Worm (Caenorhabditis elegans) whole organism, young adult: ENCODE data around the gene wrm-1.
A peak's percentile ranks its signal among the peaks of the same experiment; 100 is the strongest.

Experiments used
- B0261.1 ChIP-seq: sonication (generic microtip); optimal IDR thresholded peaks from 2 replicates; lab custom pipeline; 2016; ENCODE audit warnings: mild to moderate bottlenecking, missing genetic modification characterization, moderate library complexity, missing compliant biosample characterization
- B0336.3 ChIP-seq: fragments of 200-800 bp; sonication (Bioruptor generic); IDR thresholded peaks from 2 replicates; pipeline ENCODE4 v1.3.6; 2022; ENCODE audit warnings: missing genetic modification characterization, missing compliant biosample characterization
- C06A6.2 ChIP-seq: fragments of 200-800 bp; sonication (Bioruptor generic); conservative IDR thresholded peaks from 2 replicates; pipeline ENCODE4 v1.3.6; 2022; ENCODE audit warnings: missing genetic modification characterization, missing compliant biosample characterization
- F22D6.2 ChIP-seq: sonication (generic microtip); optimal IDR thresholded peaks from 2 replicates; lab custom pipeline; 2016; ENCODE audit warnings: mild to moderate bottlenecking, missing genetic modification characterization, missing compliant biosample characterization
- F23B12.7 ChIP-seq: sonication (generic microtip); optimal IDR thresholded peaks from 2 replicates; lab custom pipeline; 2017; ENCODE audit warnings: missing genetic modification characterization, mild to moderate bottlenecking, missing compliant biosample characterization, antibody characterized with exemption, moderate library complexity; ENCODE audit not compliant: insufficient read depth
- F57A8.1 ChIP-seq: fragments of 200-800 bp; sonication (Bioruptor generic); optimal IDR thresholded peaks from 2 replicates; lab custom pipeline; 2018; ENCODE audit warnings: mild to moderate bottlenecking, missing genetic modification characterization, moderate library complexity, missing compliant biosample characterization
- K11D2.4 ChIP-seq: fragments of 200-800 bp; sonication (Bioruptor generic); IDR thresholded peaks from 2 replicates; pipeline ENCODE4 v1.3.6; 2022; ENCODE audit warnings: missing genetic modification reagents, missing genetic modification characterization, missing compliant biosample characterization
- K12H6.12 ChIP-seq: fragments of 200-800 bp; sonication (Bioruptor generic); optimal IDR thresholded peaks from 2 replicates; lab custom pipeline; 2018; ENCODE audit warnings: mild to moderate bottlenecking, missing genetic modification characterization, missing compliant biosample characterization
- Y53G8AR.9 ChIP-seq: fragments of 200-800 bp; sonication (Bioruptor generic); conservative IDR thresholded peaks from 2 replicates; pipeline ENCODE4 v1.3.6; 2022; ENCODE audit warnings: missing genetic modification reagents, missing genetic modification characterization, missing compliant biosample characterization
- Y79H2A.3 ChIP-seq: fragments of 200-800 bp; sonication (Bioruptor generic); conservative IDR thresholded peaks from 2 replicates; pipeline ENCODE4 v1.3.6; 2022; ENCODE audit warnings: missing genetic modification reagents, missing genetic modification characterization, missing compliant biosample characterization
- ZK185.1 ChIP-seq: sonication (generic microtip); optimal IDR thresholded peaks from 2 replicates; lab custom pipeline; 2016; ENCODE audit warnings: mild to moderate bottlenecking, missing genetic modification characterization, missing compliant biosample characterization; ENCODE audit not compliant: poor library complexity, severe bottlenecking
- akir-1 ChIP-seq: fragments of 200-800 bp; sonication (Bioruptor generic); optimal IDR thresholded peaks from 2 replicates; lab custom pipeline; 2018; ENCODE audit warnings: mild to moderate bottlenecking, missing genetic modification characterization, moderate library complexity, missing compliant biosample characterization
- ama-1 ChIP-seq, 3 experiments: fragments of 150-350 bp in 1 of 3; sonication (generic microtip) in 2 of 3; optimal IDR thresholded peaks; 2 replicates each; lab custom pipeline; 2014 to 2018; ENCODE audit warnings: missing biosample characterization in 2 of 3, missing genetic modification characterization in 2 of 3, missing genetic modification reagents in 2 of 3
- aptf-2 ChIP-seq: fragments of 200-800 bp; sonication (Bioruptor generic); conservative IDR thresholded peaks from 2 replicates; pipeline ENCODE4 v1.3.6; 2022; ENCODE audit warnings: missing genetic modification reagents, missing genetic modification characterization, missing compliant biosample characterization
- aptf-3 ChIP-seq: fragments of 200-800 bp; sonication (Bioruptor generic); IDR thresholded peaks from 2 replicates; pipeline ENCODE4 v1.3.6; 2022; ENCODE audit warnings: missing genetic modification characterization, missing compliant biosample characterization
- atf-7 ChIP-seq: sonication (generic microtip); optimal IDR thresholded peaks from 2 replicates; lab custom pipeline; 2017; ENCODE audit warnings: mild to moderate bottlenecking, missing genetic modification characterization, missing compliant biosample characterization
- athp-1 ChIP-seq: sonication (generic microtip); optimal IDR thresholded peaks from 2 replicates; lab custom pipeline; 2017; ENCODE audit warnings: mild to moderate bottlenecking, missing genetic modification characterization, missing compliant biosample characterization
- attf-3 ChIP-seq: fragments of 200-800 bp; sonication (Bioruptor generic); conservative IDR thresholded peaks from 2 replicates; pipeline ENCODE4 v1.3.6; 2022; ENCODE audit warnings: missing genetic modification reagents, missing genetic modification characterization, missing compliant biosample characterization
- dox-1 ChIP-seq: fragments of 200-800 bp; sonication (Bioruptor generic); IDR thresholded peaks from 2 replicates; pipeline ENCODE4 v1.3.6; 2022; ENCODE audit warnings: missing genetic modification reagents, missing genetic modification characterization, missing compliant biosample characterization
- dpff-1 ChIP-seq: sonication (generic microtip); optimal IDR thresholded peaks from 2 replicates; lab custom pipeline; 2017; ENCODE audit warnings: mild to moderate bottlenecking, missing genetic modification characterization, missing compliant biosample characterization
- dpl-1 ChIP-seq: fragments of 150-350 bp; optimal IDR thresholded peaks from 2 replicates; lab custom pipeline; 2014; ENCODE audit warnings: missing biosample characterization, missing genetic modification reagents, missing genetic modification characterization
- egl-44 ChIP-seq: fragments of 200-800 bp; sonication (Bioruptor generic); IDR thresholded peaks from 2 replicates; pipeline ENCODE4 v1.3.6; 2022; ENCODE audit warnings: missing genetic modification reagents, missing genetic modification characterization, missing compliant biosample characterization
- egrh-3 ChIP-seq: fragments of 200-800 bp; sonication (Bioruptor generic); IDR thresholded peaks from 2 replicates; pipeline ENCODE4 v1.3.6; 2022; ENCODE audit warnings: missing genetic modification reagents, missing genetic modification characterization, missing compliant biosample characterization
- fkh-3 ChIP-seq: sonication (generic microtip); optimal IDR thresholded peaks from 2 replicates; lab custom pipeline; 2016; ENCODE audit warnings: mild to moderate bottlenecking, missing genetic modification characterization, missing compliant biosample characterization
- hlh-12 ChIP-seq: sonication (generic microtip); optimal IDR thresholded peaks from 2 replicates; lab custom pipeline; 2016; ENCODE audit warnings: missing genetic modification characterization, missing compliant biosample characterization
- hlh-26 ChIP-seq: fragments of 200-800 bp; sonication (Bioruptor generic); conservative IDR thresholded peaks from 2 replicates; pipeline ENCODE4 v1.3.6; 2022; ENCODE audit warnings: missing genetic modification reagents, missing genetic modification characterization, missing compliant biosample characterization
- hmg-1.2 ChIP-seq: fragments of 200-800 bp; sonication (Bioruptor generic); IDR thresholded peaks from 2 replicates; pipeline ENCODE4 v1.3.6; 2022; ENCODE audit warnings: missing genetic modification reagents, missing genetic modification characterization, missing compliant biosample characterization
- hrde-1 ChIP-seq: sonication (generic microtip); optimal IDR thresholded peaks from 2 replicates; lab custom pipeline; 2016; ENCODE audit warnings: missing genetic modification characterization, mild to moderate bottlenecking, missing compliant biosample characterization, moderate library complexity, missing genotype, missing genetic modification reagents, borderline replicate concordance
- let-607 ChIP-seq, 2 experiments: fragments of 200-800 bp in 1 of 2; sonication (Bioruptor generic) in 1 of 2; sonication (generic microtip) in 1 of 2; optimal IDR thresholded peaks; 2 replicates each; lab custom pipeline; 2016 to 2018; ENCODE audit warnings: mild to moderate bottlenecking in 2 of 2, missing compliant biosample characterization in 2 of 2, missing genetic modification characterization in 2 of 2, moderate library complexity in 2 of 2, missing genotype in 1 of 2
- lin-35 ChIP-seq, 3 experiments: fragments of 150-350 bp in 2 of 3; sonication (generic microtip) in 1 of 3; optimal IDR thresholded peaks; 2 replicates each; lab custom pipeline; 2014 to 2018; ENCODE audit warnings: missing biosample characterization in 3 of 3, missing genetic modification characterization in 3 of 3, missing genetic modification reagents in 3 of 3
- lir-1 ChIP-seq: fragments of 200-800 bp; sonication (Bioruptor generic); conservative IDR thresholded peaks from 2 replicates; pipeline ENCODE4 v1.3.6; 2022; ENCODE audit warnings: missing genetic modification reagents, missing genetic modification characterization, missing compliant biosample characterization
- lsy-27 ChIP-seq: sonication (generic microtip); optimal IDR thresholded peaks from 2 replicates; lab custom pipeline; 2017; ENCODE audit warnings: missing genetic modification characterization, mild to moderate bottlenecking, missing compliant biosample characterization, antibody characterized with exemption, missing genotype, borderline replicate concordance; ENCODE audit not compliant: insufficient read depth
- madf-6 ChIP-seq: fragments of 200-800 bp; sonication (Bioruptor generic); IDR thresholded peaks from 2 replicates; pipeline ENCODE4 v1.3.6; 2022; ENCODE audit warnings: missing genetic modification reagents, missing genetic modification characterization, missing compliant biosample characterization
- mel-28 ChIP-seq: sonication (generic microtip); optimal IDR thresholded peaks from 2 replicates; lab custom pipeline; 2016; ENCODE audit warnings: borderline replicate concordance, mild to moderate bottlenecking, missing genetic modification characterization, missing compliant biosample characterization
- nfya-1 ChIP-seq: sonication (generic microtip); optimal IDR thresholded peaks from 2 replicates; lab custom pipeline; 2017; ENCODE audit warnings: antibody characterized with exemption, missing compliant biosample characterization, missing genetic modification characterization, borderline replicate concordance; ENCODE audit not compliant: insufficient read depth
- nfyb-1 ChIP-seq: fragments of 200-800 bp; sonication (Bioruptor generic); IDR thresholded peaks from 2 replicates; pipeline ENCODE4 v1.3.6; 2022; ENCODE audit warnings: missing genetic modification reagents, missing genetic modification characterization, missing compliant biosample characterization
- nhr-120 ChIP-seq: fragments of 200-800 bp; sonication (Bioruptor generic); IDR thresholded peaks from 2 replicates; pipeline ENCODE4 v1.3.6; 2022; ENCODE audit warnings: missing genetic modification characterization, missing compliant biosample characterization
- nhr-179 ChIP-seq: sonication (generic microtip); optimal IDR thresholded peaks from 2 replicates; lab custom pipeline; 2016; ENCODE audit warnings: mild to moderate bottlenecking, missing genetic modification characterization, missing compliant biosample characterization
- sea-2 ChIP-seq: fragments of 200-800 bp; sonication (Bioruptor generic); IDR thresholded peaks from 2 replicates; pipeline ENCODE4 v1.3.6; 2022; ENCODE audit warnings: missing genetic modification characterization, missing compliant biosample characterization
- snpc-1.3 ChIP-seq: sonication (generic microtip); optimal IDR thresholded peaks from 2 replicates; lab custom pipeline; 2017; ENCODE audit warnings: missing genetic modification characterization, mild to moderate bottlenecking, missing compliant biosample characterization, antibody characterized with exemption, moderate library complexity, missing genotype, missing genetic modification reagents; ENCODE audit not compliant: insufficient read depth
- ztf-22 ChIP-seq: fragments of 200-800 bp; sonication (Bioruptor generic); optimal IDR thresholded peaks from 2 replicates; lab custom pipeline; 2018; ENCODE audit warnings: mild to moderate bottlenecking, missing genetic modification characterization, moderate library complexity, missing compliant biosample characterization
- ztf-25 ChIP-seq: fragments of 200-800 bp; sonication (Bioruptor generic); IDR thresholded peaks from 2 replicates; pipeline ENCODE4 v1.3.6; 2022; ENCODE audit warnings: missing genetic modification reagents, missing genetic modification characterization, missing compliant biosample characterization
- ztf-26 ChIP-seq: sonication (generic microtip); optimal IDR thresholded peaks from 2 replicates; lab custom pipeline; 2017; ENCODE audit warnings: missing genetic modification characterization, missing compliant biosample characterization
- ztf-3 ChIP-seq: fragments of 200-800 bp; sonication (Bioruptor generic); optimal IDR thresholded peaks from 2 replicates; lab custom pipeline; 2018; ENCODE audit warnings: mild to moderate bottlenecking, missing genetic modification characterization, missing compliant biosample characterization

The wrm-1 gene

DNA sequence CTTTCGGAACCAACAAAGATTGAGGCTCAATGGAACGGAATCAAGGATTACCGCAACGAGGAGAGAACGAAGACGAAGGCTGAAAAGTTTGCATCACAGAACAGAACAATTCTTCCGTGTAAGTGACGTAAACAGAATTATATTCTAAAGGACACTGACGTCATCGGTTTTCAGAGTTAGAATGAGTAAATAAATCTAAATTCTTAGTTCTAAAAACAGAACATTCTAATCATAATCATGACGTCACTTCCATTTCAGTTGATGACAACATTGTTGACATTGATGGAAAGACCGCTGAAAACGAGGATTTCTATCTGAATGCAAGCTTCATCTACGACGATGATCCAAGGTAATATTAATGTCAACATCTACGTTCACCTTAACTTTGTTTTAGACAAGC lies 41.3 kb downstream of the wrm-1 start:
- TF ChIP-seq nfyb-1 (GFP tag; lab: Robert Waterston, UW) (no peak), ama-1 (optimal IDR thresholded peaks at IDR 0.05; lab: Kevin White, UChicago) (no peak), ama-1 (GFP tag; optimal IDR thresholded peaks at IDR 0.05; lab: Kevin White, UChicago) (peak in 1 of 2 experiments; percentile 13), atf-7 (tag; lab: Kevin White, UChicago) (peak; percentile 43), akir-1 (GFP tag; lab: Kevin White, UChicago) (no peak), hlh-26 (GFP tag; lab: Robert Waterston, UW) (no peak)

ce11 chrIII:5769726-5770235 lies 47.1 kb downstream of the wrm-1 start, which contains the start of gene cutl-23:
cutl-23 (plus strand) TSS chrIII:5770185.
- TF ChIP-seq nhr-120 (GFP tag; lab: Robert Waterston, UW) (no peak), snpc-1.3 (tag; lab: Kevin White, UChicago) (peak; percentile 73), F23B12.7 (tag; lab: Kevin White, UChicago) (peak; percentile 18), ZK185.1 (tag; lab: Kevin White, UChicago) (peak; percentile 64), F22D6.2 (tag; lab: Kevin White, UChicago) (no peak), akir-1 (GFP tag; lab: Kevin White, UChicago) (no peak), lir-1 (GFP tag; lab: Robert Waterston, UW) (no peak), ztf-26 (peak; percentile 35), egl-44 (GFP tag; lab: Robert Waterston, UW) (no peak), K12H6.12 (tag; lab: Kevin White, UChicago) (no peak), madf-6 (GFP tag; lab: Robert Waterston, UW) (0 out of 2 replicates have a peak, but pooled peaks have one; percentile 27), nfya-1 (tag; lab: Kevin White, UChicago) (no peak), Y79H2A.3 (GFP tag; lab: Robert Waterston, UW) (no peak), F57A8.1 (GFP tag; lab: Kevin White, UChicago) (no peak), hlh-12 (peak; percentile 26), attf-3 (GFP tag; lab: Robert Waterston, UW) (0 out of 2 replicates have a peak, but pooled peaks have one; percentile 41), athp-1 (tag; lab: Kevin White, UChicago) (peak; percentile 61), lsy-27 (no peak), dpl-1 (GFP tag; lab: Kevin White, UChicago) (no peak), B0336.3 (GFP tag; lab: Robert Waterston, UW) (no peak), dpff-1 (tag; lab: Kevin White, UChicago) (no peak), let-607 (tag; optimal IDR thresholded peaks at IDR 0.05; lab: Kevin White, UChicago) (peak in 1 of 2 experiments; percentile 3), ztf-25 (GFP tag; lab: Robert Waterston, UW) (peak; percentile 70; the same call in 1 of the 2 replicates), dox-1 (GFP tag; lab: Robert Waterston, UW) (peak; percentile 64; the same call in 1 of the 2 replicates), hmg-1.2 (GFP tag; lab: Robert Waterston, UW) (peak; percentile 67), sea-2 (no peak), nfyb-1 (GFP tag; lab: Robert Waterston, UW) (peak; percentile 67), nhr-179 (tag; lab: Kevin White, UChicago) (peak; percentile 20), Y53G8AR.9 (GFP tag; lab: Robert Waterston, UW) (no peak), mel-28 (no peak), egrh-3 (peak; percentile 47; the same call in 1 of the 2 replicates), B0261.1 (tag; lab: Kevin White, UChicago) (peak; percentile 87), hlh-26 (GFP tag; lab: Robert Waterston, UW) (no peak), K11D2.4 (GFP tag; lab: Robert Waterston, UW) (no peak), aptf-2 (no peak), ztf-3 (no peak), hrde-1 (peak; percentile 42), fkh-3 (tag; lab: Kevin White, UChicago) (no peak), aptf-3 (GFP tag; lab: Robert Waterston, UW) (no peak), ztf-22 (GFP tag; lab: Kevin White, UChicago) (no peak), lin-35 (GFP tag; optimal IDR thresholded peaks at IDR 0.05; lab: Kevin White, UChicago) (peak in 1 of 3 experiments; percentile 31), C06A6.2 (no peak)
